Worm (Caenorhabditis elegans): ENCODE measurements around the gene ins-15.

The ins-15 gene

DNA sequence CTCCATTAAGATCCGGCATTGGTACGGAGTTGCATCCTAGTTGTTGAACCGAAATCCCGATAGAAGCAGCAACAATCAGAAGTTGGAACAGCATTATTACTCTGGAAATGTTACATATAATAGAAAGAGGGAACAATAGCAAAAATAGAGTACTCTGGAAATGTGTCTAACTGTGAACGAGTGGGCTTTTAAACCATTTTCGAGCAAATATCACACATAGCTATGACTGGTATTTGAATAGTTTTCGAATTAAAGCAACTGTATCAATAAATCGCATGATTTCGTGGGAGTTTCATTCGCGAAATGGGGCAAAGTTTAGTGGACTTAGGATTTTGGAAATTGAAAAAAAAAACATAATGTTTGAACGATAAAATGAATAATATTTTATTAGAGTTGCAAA, 4.9 kb upstream of the ins-15 start, which contains the start of gene F41G3.10:
Gene F41G3.10, minus strand, starts transcription at position 101 of the 400 bp plus-strand sequence.
- TF ChIP-seq T22C8.4 (GFP tag; IDR thresholded peaks at IDR 0.05) (no peak), flt-1 (GFP tag; IDR thresholded peaks at IDR 0.05) (no peak), cog-1 (tag; optimal IDR thresholded peaks at IDR 0.05) (no peak)

DNA sequence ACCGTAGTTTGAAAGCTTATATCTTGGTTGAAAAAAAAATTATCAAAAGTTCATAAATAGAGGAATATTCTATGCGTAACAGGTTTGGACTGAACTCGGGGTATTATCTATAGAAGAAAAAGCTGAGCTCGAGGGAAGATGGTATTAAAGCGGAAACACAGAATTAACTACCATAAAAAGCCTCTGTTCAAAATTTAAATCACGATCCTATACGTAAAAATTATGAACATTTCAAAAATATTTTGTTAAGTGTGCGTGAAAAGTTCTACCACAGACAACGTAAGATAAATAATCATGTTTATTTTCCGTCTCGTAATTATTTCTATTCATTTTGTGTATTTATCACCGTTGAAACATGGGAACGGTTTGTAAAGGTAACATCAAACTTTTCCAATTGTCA, 1.9 kb upstream of the ins-15 start, which contains the start of gene F41G3.5:
Gene F41G3.5, plus strand, starts transcription at position 301 of the 400 bp plus-strand sequence.
- TF ChIP-seq flt-1 (GFP tag; IDR thresholded peaks at IDR 0.05) (no peak), ref-1 (GFP tag; conservative IDR thresholded peaks at IDR 0.05) (no peak), tab-1 (GFP tag; IDR thresholded peaks at IDR 0.05) (no peak), med-1 (GFP tag; optimal IDR thresholded peaks at IDR 0.05; ENCODE audit: insufficient read depth) (no peak), ztf-29 (GFP tag; IDR thresholded peaks at IDR 0.05) (no peak), ztf-23 (GFP tag; IDR thresholded peaks at IDR 0.05) (no peak), T22C8.4 (GFP tag; IDR thresholded peaks at IDR 0.05) (no peak), cog-1 (tag; optimal IDR thresholded peaks at IDR 0.05) (no peak), klf-2 (GFP tag; conservative IDR thresholded peaks at IDR 0.05) (no peak)

DNA sequence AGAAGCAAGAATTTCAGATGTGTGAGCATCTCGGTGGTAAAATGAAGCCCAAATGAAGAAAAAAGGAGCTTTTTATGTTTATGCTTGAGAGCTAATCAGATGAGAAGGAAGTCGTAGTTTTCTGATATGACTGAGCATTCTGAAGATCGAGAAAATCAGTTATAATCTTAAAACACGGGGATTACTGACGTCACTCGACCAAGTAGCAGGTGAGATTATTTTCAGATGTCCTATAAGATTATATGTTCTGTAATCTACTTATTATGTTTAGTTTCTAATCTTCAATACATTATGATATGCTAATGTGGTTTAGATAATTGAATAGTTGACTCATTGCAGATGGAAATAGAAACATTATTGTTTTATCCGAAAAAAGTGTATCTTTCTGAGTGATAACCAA, 1.2 kb upstream of the ins-15 start, which contains the start of gene ins-14:
Gene ins-14, minus strand, starts transcription at position 32 of the 400 bp plus-strand sequence.
- TF ChIP-seq tab-1 (GFP tag; IDR thresholded peaks at IDR 0.05) (no peak), ztf-29 (GFP tag; IDR thresholded peaks at IDR 0.05) (no peak)

DNA sequence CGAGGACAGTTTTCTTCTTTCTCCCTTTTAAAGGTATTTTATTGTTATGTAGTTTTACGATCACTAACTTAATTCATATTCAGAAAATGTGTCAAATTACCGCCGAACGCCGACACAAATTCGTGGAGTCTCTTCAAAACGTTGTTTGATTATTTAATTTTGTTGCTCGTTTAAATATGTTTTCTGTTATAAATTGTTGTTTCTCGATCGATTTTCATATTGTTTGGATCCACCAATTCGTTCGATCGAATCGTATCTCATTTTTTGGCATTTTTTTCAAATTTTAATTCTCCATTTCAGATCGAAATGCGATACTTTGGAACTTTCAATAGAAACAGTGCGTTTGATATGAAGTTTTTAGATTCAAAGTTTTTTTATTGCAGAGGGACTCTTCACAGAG, 1.9 kb downstream of the ins-15 start, which contains the start of gene F41G3.6:
Gene F41G3.6, plus strand, starts transcription at position 301 of the 400 bp plus-strand sequence.
- no peak for TF ChIP-seq med-1 (GFP tag; optimal IDR thresholded peaks at IDR 0.05; ENCODE audit: insufficient read depth)
- TF ChIP-seq ztf-29 (GFP tag; IDR thresholded peaks at IDR 0.05), result no peak

DNA sequence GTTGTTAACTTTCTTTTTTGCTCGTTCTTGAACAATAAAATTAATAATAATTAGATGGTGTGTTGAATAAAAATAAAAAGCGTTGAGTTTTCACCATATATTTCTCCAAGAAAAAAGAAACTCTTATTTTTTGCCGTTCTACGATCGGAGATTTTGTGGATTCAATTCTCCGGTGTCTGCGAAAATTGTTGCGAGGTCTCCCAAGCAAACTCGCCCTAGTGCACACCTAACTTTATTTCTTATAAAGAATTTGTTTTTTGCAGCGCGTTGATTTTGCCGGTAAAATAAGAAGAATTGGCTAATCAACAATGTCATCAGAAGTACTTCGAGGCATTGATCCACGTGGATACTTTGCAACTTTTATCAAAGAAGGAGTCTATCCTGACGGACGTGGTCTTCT, 3.1 kb downstream of the ins-15 start, which contains the start of gene exos-8:
Gene exos-8, plus strand, starts transcription at position 264 of the 400 bp plus-strand sequence.
- TF ChIP-seq klf-2 (GFP tag; conservative IDR thresholded peaks at IDR 0.05), result peak; percentile 64; the same call in 1 of the 2 replicates
- TF ChIP-seq tab-1 (GFP tag; IDR thresholded peaks at IDR 0.05), result 0 out of 2 replicates have a peak, but pooled peaks have one; percentile 20
- no peak for TF ChIP-seq med-1 (GFP tag; optimal IDR thresholded peaks at IDR 0.05; ENCODE audit: insufficient read depth)
- TF ChIP-seq ztf-23 (GFP tag; IDR thresholded peaks at IDR 0.05), result no peak
- TF ChIP-seq flt-1 (GFP tag; IDR thresholded peaks at IDR 0.05), result peak; percentile 77; the same call in 1 of the 2 replicates
- peak; percentile 41 for TF ChIP-seq cog-1 (tag; optimal IDR thresholded peaks at IDR 0.05)
- no peak for TF ChIP-seq T22C8.4 (GFP tag; IDR thresholded peaks at IDR 0.05)
- 0 out of 2 replicates have a peak, but pooled peaks have one; percentile 34 for TF ChIP-seq ztf-29 (GFP tag; IDR thresholded peaks at IDR 0.05)
- TF ChIP-seq ref-1 (GFP tag; conservative IDR thresholded peaks at IDR 0.05), result no peak

DNA sequence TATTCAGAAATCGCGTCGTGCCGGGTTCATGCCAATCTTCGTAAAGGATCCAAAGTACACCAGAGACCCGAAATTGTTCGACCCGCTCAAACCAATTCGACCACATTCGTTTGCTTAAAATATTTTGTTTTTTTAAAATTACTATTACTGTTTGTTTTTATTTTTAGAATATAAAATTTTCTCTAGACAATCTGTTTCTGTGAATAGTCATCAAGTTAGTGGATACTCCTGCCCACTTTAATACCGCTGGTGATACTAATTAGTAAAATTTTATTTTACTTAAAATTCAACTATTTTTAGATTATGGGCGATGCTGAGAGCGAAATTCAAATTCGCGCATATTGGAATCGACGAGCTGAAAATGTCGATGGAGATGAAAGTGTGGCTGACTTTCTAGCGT, 7.9 kb downstream of the ins-15 start, which contains the start of gene T14B4.1:
Gene T14B4.1, plus strand, starts transcription at position 301 of the 400 bp plus-strand sequence.
- TF ChIP-seq ztf-29 (GFP tag; IDR thresholded peaks at IDR 0.05) (no peak), ref-1 (GFP tag; conservative IDR thresholded peaks at IDR 0.05) (no peak), tab-1 (GFP tag; IDR thresholded peaks at IDR 0.05) (no peak), flt-1 (GFP tag; IDR thresholded peaks at IDR 0.05) (no peak), ztf-23 (GFP tag; IDR thresholded peaks at IDR 0.05) (no peak), T22C8.4 (GFP tag; IDR thresholded peaks at IDR 0.05) (no peak)

DNA sequence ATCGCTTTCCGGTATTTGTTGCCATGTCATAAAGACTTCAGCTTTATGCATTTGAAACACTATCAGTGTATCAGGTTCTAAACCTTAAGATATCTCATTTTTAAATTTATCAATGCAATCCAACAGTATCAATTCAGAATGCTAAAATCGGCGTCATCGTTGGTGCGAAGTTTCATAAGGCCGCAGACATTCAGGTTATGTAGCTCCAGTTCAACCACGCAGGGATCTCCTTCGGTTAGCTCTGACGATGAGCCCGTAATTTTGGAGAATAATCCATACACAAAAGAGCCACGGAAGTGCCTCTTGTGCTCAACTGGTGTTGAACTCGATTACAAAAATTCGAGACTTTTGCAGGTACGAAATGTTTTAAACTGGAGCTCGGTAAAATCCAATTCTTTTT, 8.5 kb downstream of the ins-15 start, which contains the start of gene mrps-18.C:
Gene mrps-18.C, plus strand, starts transcription at position 138 of the 400 bp plus-strand sequence.
- no peak for TF ChIP-seq ztf-29 (GFP tag; IDR thresholded peaks at IDR 0.05)
- no peak for TF ChIP-seq klf-2 (GFP tag; conservative IDR thresholded peaks at IDR 0.05)
- TF ChIP-seq med-1 (GFP tag; optimal IDR thresholded peaks at IDR 0.05; ENCODE audit: insufficient read depth), result no peak
- no peak for TF ChIP-seq T22C8.4 (GFP tag; IDR thresholded peaks at IDR 0.05)
- no peak for TF ChIP-seq cog-1 (tag; optimal IDR thresholded peaks at IDR 0.05)
- TF ChIP-seq ref-1 (GFP tag; conservative IDR thresholded peaks at IDR 0.05), result no peak

DNA sequence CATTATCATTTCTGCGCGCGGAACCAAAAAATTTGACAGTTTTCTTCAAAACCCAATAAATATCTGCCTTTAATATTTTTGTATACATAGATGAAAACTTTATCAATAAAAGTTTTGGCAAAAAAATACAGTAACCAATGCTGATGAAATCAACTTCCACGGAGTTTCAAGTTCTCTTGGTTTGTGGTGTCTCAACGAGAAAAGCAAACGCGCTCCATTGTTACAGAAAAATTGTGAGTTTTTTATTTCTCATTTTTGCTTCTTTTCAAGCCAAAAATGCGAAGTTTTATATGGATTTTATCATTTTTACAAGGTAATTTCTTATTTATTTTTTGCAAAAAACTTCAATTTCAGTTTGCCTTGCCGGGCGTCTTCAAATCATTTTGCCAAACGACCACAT, 9.9 kb downstream of the ins-15 start, which contains the start of gene T14B4.3:
Gene T14B4.3, plus strand, starts transcription at position 264 of the 400 bp plus-strand sequence.
- TF ChIP-seq klf-2 (GFP tag; conservative IDR thresholded peaks at IDR 0.05) (no peak), cog-1 (tag; optimal IDR thresholded peaks at IDR 0.05) (peak; percentile 26), ztf-29 (GFP tag; IDR thresholded peaks at IDR 0.05) (no peak), ztf-23 (GFP tag; IDR thresholded peaks at IDR 0.05) (peak; percentile 50; the same call in 1 of the 2 replicates), ref-1 (GFP tag; conservative IDR thresholded peaks at IDR 0.05) (no peak), tab-1 (GFP tag; IDR thresholded peaks at IDR 0.05) (no peak), T22C8.4 (GFP tag; IDR thresholded peaks at IDR 0.05) (no peak), med-1 (GFP tag; optimal IDR thresholded peaks at IDR 0.05; ENCODE audit: insufficient read depth) (no peak), flt-1 (GFP tag; IDR thresholded peaks at IDR 0.05) (no peak)

DNA sequence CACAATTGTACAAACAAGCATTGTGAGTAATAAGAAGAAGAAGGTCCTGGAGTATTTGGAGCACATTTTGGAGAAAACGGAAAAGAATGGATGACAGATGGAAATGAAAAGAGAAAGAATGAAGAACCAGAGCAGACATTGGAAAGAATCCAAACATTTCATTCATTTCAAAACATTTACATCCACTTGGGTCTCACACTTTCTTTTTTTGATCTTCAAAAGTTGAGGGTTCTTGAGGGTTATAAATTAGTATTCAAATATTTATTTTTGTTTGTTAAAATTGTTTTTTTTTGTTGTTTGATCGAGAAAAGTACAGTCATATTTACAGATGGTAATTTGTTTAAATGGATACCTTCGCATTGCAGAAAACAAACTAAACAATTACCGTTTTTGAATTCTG, 10.8 kb downstream of the ins-15 start, which contains the start of gene T14B4.9:
Gene T14B4.9, minus strand, starts transcription at position 101 of the 400 bp plus-strand sequence.
- no peak for TF ChIP-seq ref-1 (GFP tag; conservative IDR thresholded peaks at IDR 0.05)
- no peak for TF ChIP-seq flt-1 (GFP tag; IDR thresholded peaks at IDR 0.05)
- TF ChIP-seq med-1 (GFP tag; optimal IDR thresholded peaks at IDR 0.05; ENCODE audit: insufficient read depth), result no peak
- TF ChIP-seq T22C8.4 (GFP tag; IDR thresholded peaks at IDR 0.05), result no peak
- TF ChIP-seq ztf-23 (GFP tag; IDR thresholded peaks at IDR 0.05), result no peak
- no peak for TF ChIP-seq ztf-29 (GFP tag; IDR thresholded peaks at IDR 0.05)
- TF ChIP-seq tab-1 (GFP tag; IDR thresholded peaks at IDR 0.05), result no peak
- TF ChIP-seq cog-1 (tag; optimal IDR thresholded peaks at IDR 0.05), result no peak
- TF ChIP-seq klf-2 (GFP tag; conservative IDR thresholded peaks at IDR 0.05), result no peak

DNA sequence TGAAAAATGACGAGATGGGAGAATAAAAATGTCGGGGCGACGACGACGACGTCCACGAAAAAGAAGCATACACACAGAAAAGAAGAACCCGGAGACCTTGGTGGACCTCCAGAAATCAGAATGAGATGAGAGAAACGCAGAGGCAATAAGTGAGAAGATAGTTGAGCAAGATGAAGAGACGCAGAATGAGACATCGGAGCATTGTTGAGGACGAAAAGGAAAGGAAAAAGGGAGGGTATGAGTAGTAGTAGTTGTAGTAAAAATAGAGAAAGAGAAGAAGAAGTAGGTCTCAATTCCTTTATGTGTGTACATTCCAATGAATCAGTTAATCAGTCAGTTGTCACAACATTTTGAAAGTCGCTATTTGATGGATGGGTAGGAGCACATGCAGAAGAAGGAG, 15.2 kb downstream of the ins-15 start, which contains the start of gene T14B4.8:
Gene T14B4.8, minus strand, starts transcription at position 60 of the 400 bp plus-strand sequence.
- TF ChIP-seq med-1 (GFP tag; optimal IDR thresholded peaks at IDR 0.05; ENCODE audit: insufficient read depth) (no peak), cog-1 (tag; optimal IDR thresholded peaks at IDR 0.05) (no peak), T22C8.4 (GFP tag; IDR thresholded peaks at IDR 0.05) (no peak), flt-1 (GFP tag; IDR thresholded peaks at IDR 0.05) (no peak), ref-1 (GFP tag; conservative IDR thresholded peaks at IDR 0.05) (no peak), klf-2 (GFP tag; conservative IDR thresholded peaks at IDR 0.05) (no peak), ztf-23 (GFP tag; IDR thresholded peaks at IDR 0.05) (no peak)
